Worm (Caenorhabditis elegans) whole organism, L2 larva: ENCODE data around the gene T04H1.12.

Source experiments
- alr-1 ChIP-seq: fragments of 150-350 bp; optimal IDR thresholded peaks from 2 replicates; lab custom pipeline; 2014; ENCODE audit warnings: missing biosample characterization, missing genetic modification characterization
- ama-1 ChIP-seq: fragments of 150-350 bp; optimal IDR thresholded peaks from 2 replicates; lab custom pipeline; 2018; ENCODE audit warnings: inconsistent platforms
- lsy-2 ChIP-seq, 2 experiments: fragments of 150-350 bp in 1 of 2; sonication (generic microtip) in 1 of 2; optimal IDR thresholded peaks; 2 replicates each; lab custom pipeline; 2014 to 2017; ENCODE audit warnings: missing biosample characterization in 2 of 2, missing genetic modification characterization in 2 of 2
- nhr-237 ChIP-seq: fragments of 150-350 bp; optimal IDR thresholded peaks from 2 replicates; lab custom pipeline; 2014; ENCODE audit warnings: missing biosample characterization, missing genetic modification characterization
- skn-1 ChIP-seq: sonication (generic microtip); optimal IDR thresholded peaks from 2 replicates; lab custom pipeline; 2017; ENCODE audit warnings: missing biosample characterization, missing genetic modification characterization
- sma-3 ChIP-seq: sonication (generic microtip); optimal IDR thresholded peaks from 2 replicates; lab custom pipeline; 2016; ENCODE audit warnings: missing genetic modification reagents, missing genetic modification characterization, missing compliant biosample characterization
- snpc-4 ChIP-seq: fragments of 150-350 bp; optimal IDR thresholded peaks from 2 replicates; lab custom pipeline; 2014; ENCODE audit warnings: missing biosample characterization, missing genetic modification characterization
- unc-62 ChIP-seq: fragments of 150-350 bp; optimal IDR thresholded peaks from 2 replicates; lab custom pipeline; 2014; ENCODE audit warnings: missing biosample characterization, missing genetic modification reagents, missing genetic modification characterization

ce11 chrV:12255343-12255742 is at the start of gene T04H1.12:
- TF ChIP-seq snpc-4 (tag; lab: Kevin White, UChicago) (no peak), nhr-237 (tag; lab: Kevin White, UChicago) (no peak), skn-1 (tag; lab: Kevin White, UChicago) (no peak), ama-1 (lab: Kevin White, UChicago) (no peak), alr-1 (no peak), unc-62 (GFP tag; lab: Kevin White, UChicago) (no peak), sma-3 (GFP tag; lab: Kevin White, UChicago) (no peak), lsy-2 (tag; optimal IDR thresholded peaks at IDR 0.05; lab: Kevin White, UChicago) (no peak)
